Fruit fly (Drosophila melanogaster) whole organism, wandering third instar larva: ENCODE results near the gene aspr.
"Not testable (repeated sequence)": the region's sequence is repeated elsewhere in the genome, so short reads cannot be mapped to it uniquely, and the experiment has no call there.

Experiments
- HLH106 ChIP-seq: fragments of 200-800 bp; optimal IDR thresholded peaks from 3 replicates; lab custom pipeline; 2019; ENCODE audit warnings: missing biosample characterization, mild to moderate bottlenecking, missing genetic modification characterization, moderate library complexity
- h ChIP-seq: fragments of 200-800 bp; sonication (Bioruptor generic); optimal IDR thresholded peaks from 3 replicates; lab custom pipeline; 2016; ENCODE audit warnings: missing biosample characterization, mild to moderate bottlenecking, missing genetic modification characterization
- tai ChIP-seq: sonication (Bioruptor generic); optimal IDR thresholded peaks from 2 replicates; lab custom pipeline; 2016; ENCODE audit warnings: missing biosample characterization, missing genetic modification characterization
- usp ChIP-seq: fragments of >200 bp; optimal IDR thresholded peaks from 2 replicates; lab custom pipeline; 2017; ENCODE audit warnings: missing biosample characterization, missing genetic modification characterization

dm6 chrX:20178538-20178937 is 30.6 kb downstream of the aspr start, which contains the start of gene Sdic1:
- not testable (repeated sequence) for TF ChIP-seq HLH106; usp (GFP tag; lab: Kevin White, UChicago); h (GFP tag; lab: Kevin White, UChicago); tai (GFP tag; lab: Kevin White, UChicago)
